Fruit fly (Drosophila melanogaster) whole organism, embryonic: Measurements from ENCODE around the gene CG16965.

Experiments
- Bteb2 ChIP-seq: fragments of 200-800 bp; sonication (Bioruptor generic); optimal IDR thresholded peaks from 2 replicates; lab custom pipeline; 2016; ENCODE audit warnings: missing biosample characterization, missing genetic modification characterization
- CG11723 ChIP-seq: fragments of 200-800 bp; sonication (Bioruptor generic); optimal IDR thresholded peaks from 2 replicates; lab custom pipeline; 2017; ENCODE audit warnings: missing biosample characterization, mild to moderate bottlenecking, missing genetic modification characterization
- CG12104 ChIP-seq: fragments of 200-800 bp; sonication (Bioruptor generic); optimal IDR thresholded peaks from 3 replicates; lab custom pipeline; 2016; ENCODE audit warnings: missing biosample characterization, missing genetic modification characterization
- CG12299 ChIP-seq: fragments of 200-800 bp; sonication (Bioruptor generic); optimal IDR thresholded peaks from 2 replicates; lab custom pipeline; 2018; ENCODE audit warnings: missing biosample characterization, mild to moderate bottlenecking, missing genetic modification characterization
- CG15514 ChIP-seq: fragments of 200-800 bp; sonication (Bioruptor generic); optimal IDR thresholded peaks from 3 replicates; lab custom pipeline; 2017; ENCODE audit warnings: missing biosample characterization, missing genetic modification characterization, mild to moderate bottlenecking, moderate library complexity, missing genetic modification reagents
- CG16815 ChIP-seq: fragments of 200-800 bp; sonication (Bioruptor generic); optimal IDR thresholded peaks from 3 replicates; lab custom pipeline; 2017; ENCODE audit warnings: missing biosample characterization, mild to moderate bottlenecking, missing genetic modification characterization
- CG17802 ChIP-seq: fragments of 200-800 bp; sonication (Bioruptor generic); optimal IDR thresholded peaks from 2 replicates; lab custom pipeline; 2018; ENCODE audit warnings: missing biosample characterization, mild to moderate bottlenecking, missing genetic modification characterization, moderate library complexity
- CG34224 ChIP-seq: fragments of 200-800 bp; sonication (Bioruptor generic); IDR thresholded peaks from 3 replicates; pipeline ENCODE4 v1.3.6; 2022; ENCODE audit warnings: missing biosample characterization, missing genetic modification characterization; ENCODE audit not compliant: partially characterized antibody
- CG3847 ChIP-seq: fragments of 200-800 bp; sonication (Bioruptor generic); IDR thresholded peaks from 2 replicates; pipeline ENCODE4 v1.3.6; 2022; ENCODE audit warnings: missing biosample characterization, missing genetic modification characterization
- CG6175 ChIP-seq: fragments of 200-800 bp; sonication (Bioruptor generic); IDR thresholded peaks from 3 replicates; pipeline ENCODE4 v1.3.6; 2022; ENCODE audit warnings: missing biosample characterization, missing genetic modification characterization
- CG6765 ChIP-seq: fragments of 200-800 bp; sonication (Bioruptor generic); optimal IDR thresholded peaks from 3 replicates; lab custom pipeline; 2017; ENCODE audit warnings: missing biosample characterization, mild to moderate bottlenecking, missing genetic modification characterization
- CG9437 ChIP-seq: fragments of 200-800 bp; sonication (Bioruptor generic); optimal IDR thresholded peaks from 2 replicates; lab custom pipeline; 2018; ENCODE audit warnings: missing biosample characterization, mild to moderate bottlenecking, missing genetic modification characterization
- CG9609 ChIP-seq: fragments of 200-800 bp; sonication (Bioruptor generic); optimal IDR thresholded peaks from 3 replicates; lab custom pipeline; 2016; ENCODE audit warnings: missing biosample characterization, missing genetic modification characterization
- CG9817 ChIP-seq: fragments of 200-800 bp; sonication (Bioruptor generic); optimal IDR thresholded peaks from 2 replicates; lab custom pipeline; 2018; ENCODE audit warnings: missing biosample characterization, mild to moderate bottlenecking, missing genetic modification characterization, moderate library complexity
- D19B ChIP-seq: fragments of 200-800 bp; sonication (Bioruptor generic); optimal IDR thresholded peaks from 2 replicates; lab custom pipeline; 2017; ENCODE audit warnings: missing biosample characterization, mild to moderate bottlenecking, missing genetic modification characterization
- Dek ChIP-seq: fragments of 200-800 bp; sonication (Bioruptor generic); optimal IDR thresholded peaks from 3 replicates; lab custom pipeline; 2019; ENCODE audit warnings: missing biosample characterization, mild to moderate bottlenecking, missing genetic modification characterization, moderate library complexity
- Drgx ChIP-seq: fragments of 200-800 bp; sonication (Bioruptor generic); IDR thresholded peaks from 2 replicates; pipeline ENCODE4 v1.3.6; 2022; ENCODE audit warnings: missing biosample characterization, missing genetic modification characterization
- Eip74EF ChIP-seq, 2 experiments: fragments of 200-800 bp in 1 of 2; fragments of >200 bp in 1 of 2; sonication (Bioruptor generic) in 1 of 2; optimal IDR thresholded peaks; 2 replicates each; lab custom pipeline; 2017 to 2019; ENCODE audit warnings: missing biosample characterization in 2 of 2, missing genetic modification characterization in 2 of 2, mild to moderate bottlenecking in 1 of 2, moderate library complexity in 1 of 2
- Hand ChIP-seq: fragments of 200-800 bp; sonication (Bioruptor generic); optimal IDR thresholded peaks from 2 replicates; lab custom pipeline; 2017; ENCODE audit warnings: mild to moderate bottlenecking, missing biosample characterization, missing genetic modification reagents, missing genetic modification characterization
- HmgZ ChIP-seq: fragments of 200-800 bp; sonication (Bioruptor generic); optimal IDR thresholded peaks from 2 replicates; lab custom pipeline; 2018; ENCODE audit warnings: missing biosample characterization, mild to moderate bottlenecking, missing genetic modification characterization
- Lpt ChIP-seq: fragments of >200 bp; optimal IDR thresholded peaks from 2 replicates; lab custom pipeline; 2018; ENCODE audit warnings: missing biosample characterization, missing genetic modification characterization
- Nf-YA ChIP-seq: fragments of 200-800 bp; sonication (Bioruptor generic); IDR thresholded peaks from 2 replicates; pipeline ENCODE4 v1.3.6; 2022; ENCODE audit warnings: missing biosample characterization, missing genetic modification characterization
- Nf-YC ChIP-seq: fragments of 200-800 bp; optimal IDR thresholded peaks from 3 replicates; lab custom pipeline; 2019; ENCODE audit warnings: missing biosample characterization, mild to moderate bottlenecking, missing genetic modification characterization, moderate library complexity
- Ptx1 ChIP-seq: fragments of 200-800 bp; sonication (Bioruptor generic); IDR thresholded peaks from 2 replicates; pipeline ENCODE4 v1.3.6; 2022; ENCODE audit warnings: missing biosample characterization, missing genetic modification characterization
- Rfx ChIP-seq: fragments of 200-800 bp; sonication (Bioruptor generic); IDR thresholded peaks from 2 replicates; pipeline ENCODE4 v1.3.6; 2022; ENCODE audit warnings: missing biosample characterization, missing genetic modification characterization
- Sry-β ChIP-seq: fragments of 200-800 bp; sonication (Bioruptor generic); optimal IDR thresholded peaks from 2 replicates; lab custom pipeline; 2018; ENCODE audit warnings: missing biosample characterization, mild to moderate bottlenecking, missing genetic modification characterization, moderate library complexity
- Taf1 ChIP-seq: fragments of 200-800 bp; sonication (Bioruptor generic); IDR thresholded peaks from 2 replicates; pipeline ENCODE4 v1.3.6; 2022; ENCODE audit warnings: missing biosample characterization, missing genetic modification characterization
- Usf ChIP-seq: fragments of 200-800 bp; sonication (Bioruptor generic); optimal IDR thresholded peaks from 2 replicates; lab custom pipeline; 2017; ENCODE audit warnings: missing genotype, missing biosample characterization, missing genetic modification characterization
- Vsx1 ChIP-seq: fragments of 200-800 bp; sonication (Bioruptor generic); optimal IDR thresholded peaks from 2 replicates; lab custom pipeline; 2017; ENCODE audit warnings: missing biosample characterization, mild to moderate bottlenecking, missing genetic modification characterization, missing genetic modification reagents
- Xbp1 ChIP-seq: fragments of 200-800 bp; sonication (Bioruptor generic); optimal IDR thresholded peaks from 3 replicates; lab custom pipeline; 2016; ENCODE audit warnings: missing biosample characterization, mild to moderate bottlenecking, missing genetic modification characterization
- amos ChIP-seq: fragments of 200-800 bp; sonication (Bioruptor generic); IDR thresholded peaks from 2 replicates; pipeline ENCODE4 v1.3.6; 2022; ENCODE audit warnings: missing biosample characterization, missing genetic modification characterization; ENCODE audit not compliant: partially characterized antibody
- ara ChIP-seq: fragments of 200-800 bp; sonication (Bioruptor generic); IDR thresholded peaks from 2 replicates; pipeline ENCODE4 v1.3.6; 2022; ENCODE audit warnings: missing biosample characterization, missing genetic modification characterization
- bab2 ChIP-seq: fragments of 200-800 bp; sonication (Bioruptor generic); optimal IDR thresholded peaks from 2 replicates; lab custom pipeline; 2016; ENCODE audit warnings: missing biosample characterization, missing genetic modification characterization
- chm ChIP-seq: fragments of 200-800 bp; sonication (Bioruptor generic); IDR thresholded peaks from 2 replicates; pipeline ENCODE4 v1.3.6; 2022; ENCODE audit warnings: missing biosample characterization, missing genetic modification characterization
- crp ChIP-seq, 2 experiments: fragments of 200-800 bp; sonication (Bioruptor generic); optimal IDR thresholded peaks; 2 replicates in 1 of 2; 3 replicates in 1 of 2; lab custom pipeline; 2017; ENCODE audit warnings: missing biosample characterization in 2 of 2, missing genetic modification characterization in 2 of 2, mild to moderate bottlenecking in 1 of 2, moderate library complexity in 1 of 2
- gsb ChIP-seq: fragments of 200-800 bp; sonication (Bioruptor generic); IDR thresholded peaks from 2 replicates; pipeline ENCODE4 v1.3.6; 2022; ENCODE audit warnings: missing biosample characterization, missing genetic modification characterization
- ind ChIP-seq: fragments of 200-800 bp; sonication (Bioruptor generic); optimal IDR thresholded peaks from 3 replicates; lab custom pipeline; 2016; ENCODE audit warnings: missing biosample characterization, missing genetic modification characterization
- klu ChIP-seq: fragments of 200-800 bp; sonication (Bioruptor generic); IDR thresholded peaks from 2 replicates; pipeline ENCODE4 v1.3.6; 2022; ENCODE audit warnings: missing biosample characterization, missing genetic modification characterization
- mld ChIP-seq: fragments of 200-800 bp; sonication (Bioruptor generic); IDR thresholded peaks from 3 replicates; pipeline ENCODE4 v1.3.6; 2022; ENCODE audit warnings: missing biosample characterization, missing genetic modification characterization; ENCODE audit not compliant: partially characterized antibody
- prd ChIP-seq, 3 experiments: fragments of >200 bp in 2 of 3; fragments of 200-800 bp in 1 of 3; sonication (Bioruptor generic) in 1 of 3; optimal IDR thresholded peaks in 2 of 3; IDR thresholded peaks in 1 of 3; 2 replicates in 2 of 3; 3 replicates in 1 of 3; pipeline versions ENCODE4 v1.3.6 to Lab custom; 2017 to 2022; ENCODE audit warnings: missing biosample characterization in 1 of 3, missing genetic modification characterization in 1 of 3
- row ChIP-seq: fragments of 200-800 bp; sonication (Bioruptor generic); IDR thresholded peaks from 3 replicates; pipeline ENCODE4 v1.3.6; 2022; ENCODE audit warnings: missing biosample characterization, missing genetic modification characterization
- sc ChIP-seq, 3 experiments: fragments of >200 bp in 2 of 3; fragments of 200-800 bp in 1 of 3; sonication (Bioruptor generic) in 1 of 3; optimal IDR thresholded peaks; 2 replicates in 2 of 3; 3 replicates in 1 of 3; lab custom pipeline; 2017; ENCODE audit warnings: mild to moderate bottlenecking in 1 of 3, missing biosample characterization in 1 of 3, missing genetic modification characterization in 1 of 3, missing genetic modification reagents in 1 of 3
- sd ChIP-seq: fragments of 200-800 bp; sonication (Bioruptor generic); optimal IDR thresholded peaks from 3 replicates; lab custom pipeline; 2018; ENCODE audit warnings: missing biosample characterization, mild to moderate bottlenecking, missing genetic modification characterization, moderate library complexity
- sens ChIP-seq: fragments of 200-800 bp; sonication (Bioruptor generic); peaks from one replicate; lab custom pipeline; 2016; ENCODE audit warnings: missing biosample characterization, missing genetic modification characterization
- sima ChIP-seq: fragments of 200-800 bp; sonication (Bioruptor generic); optimal IDR thresholded peaks from 2 replicates; lab custom pipeline; 2016; ENCODE audit warnings: missing biosample characterization, missing genetic modification characterization
- tap ChIP-seq: fragments of 200-800 bp; optimal IDR thresholded peaks from 3 replicates; lab custom pipeline; 2019; ENCODE audit warnings: missing biosample characterization, mild to moderate bottlenecking, missing genetic modification characterization, moderate library complexity
- tio ChIP-seq: fragments of 200-800 bp; sonication (Bioruptor generic); optimal IDR thresholded peaks from 2 replicates; lab custom pipeline; 2017; ENCODE audit warnings: missing biosample characterization, missing genetic modification characterization, inconsistent platforms
- tup ChIP-seq: fragments of 200-800 bp; sonication (Bioruptor generic); optimal IDR thresholded peaks from 2 replicates; lab custom pipeline; 2016; ENCODE audit warnings: missing biosample characterization, mild to moderate bottlenecking, missing genetic modification characterization, moderate library complexity
- zf30C ChIP-seq: fragments of 200-800 bp; sonication (Bioruptor generic); optimal IDR thresholded peaks from 3 replicates; lab custom pipeline; 2018; ENCODE audit warnings: missing biosample characterization, mild to moderate bottlenecking, missing genetic modification characterization
- zfh1 ChIP-seq: fragments of 200-800 bp; sonication (Bioruptor generic); IDR thresholded peaks from 3 replicates; pipeline ENCODE4 v1.3.6; 2022; ENCODE audit warnings: missing biosample characterization, missing genetic modification characterization

CG16965 gene

DNA sequence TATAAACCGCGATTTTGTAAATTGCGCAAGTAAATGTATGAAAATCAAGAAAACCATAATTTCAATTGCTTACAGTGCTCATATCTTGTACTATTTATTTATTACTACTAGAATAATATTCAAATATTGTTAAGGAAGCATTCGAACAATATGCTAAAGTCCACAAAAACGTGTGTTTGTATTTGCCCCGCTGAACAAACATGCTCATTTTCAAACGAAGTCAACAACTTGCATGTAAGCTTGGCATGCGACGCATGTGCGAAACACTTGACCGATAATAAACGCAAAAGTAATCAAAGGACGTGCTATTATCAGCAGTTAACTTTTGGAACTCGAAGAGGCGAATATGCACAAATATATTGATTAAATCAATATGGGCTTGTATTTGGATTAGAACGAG, 39.8 kb downstream of the CG16965 start (continued):
- TF ChIP-seq Eip74EF (GFP tag; optimal IDR thresholded peaks at IDR 0.05; lab: Kevin White, UChicago) (peak in 1 of 2 experiments; percentile 79), HmgZ (tag; lab: Kevin White, UChicago) (peak; percentile 60), Bteb2 (peak; percentile 33), Nf-YC (tag; lab: Kevin White, UChicago) (no peak), Nf-YA (GFP tag; lab: Robert Waterston, UW) (no peak), tap (tag; lab: Kevin White, UChicago) (peak; percentile 41), klu (GFP tag; lab: Robert Waterston, UW) (no peak), CG16815 (GFP tag; lab: Kevin White, UChicago) (no peak), zf30C (GFP tag; lab: Kevin White, UChicago) (no peak), gsb (GFP tag; lab: Robert Waterston, UW) (no peak), CG12299 (tag; lab: Kevin White, UChicago) (peak; percentile 89), CG9817 (tag; lab: Kevin White, UChicago) (peak; percentile 29), Rfx (GFP tag; lab: Robert Waterston, UW) (peak; percentile 74; the same call in 1 of the 2 replicates), Xbp1 (GFP tag; lab: Kevin White, UChicago) (no peak), CG3847 (GFP tag; lab: Robert Waterston, UW) (no peak), ara (peak; percentile 19; the same call in 1 of the 2 replicates), Vsx1 (peak; percentile 81), bab2 (GFP tag; lab: Kevin White, UChicago) (peak; percentile 84), sc (optimal IDR thresholded peaks at IDR 0.05; lab: Kevin White, UChicago) (no peak), sc (GFP tag; optimal IDR thresholded peaks at IDR 0.05; lab: Kevin White, UChicago) (peak; percentile 80), amos (GFP tag; lab: Robert Waterston, UW) (no peak), crp (GFP tag; optimal IDR thresholded peaks at IDR 0.05; lab: Kevin White, UChicago) (no peak), CG9609 (GFP tag; lab: Kevin White, UChicago) (peak; percentile 9), sd (tag; lab: Kevin White, UChicago) (no peak), tup (GFP tag; lab: Kevin White, UChicago) (peak; percentile 70), CG12104 (GFP tag; lab: Kevin White, UChicago) (peak; percentile 32), Lpt (GFP tag; lab: Kevin White, UChicago) (no peak), Dek (tag; lab: Kevin White, UChicago) (peak; percentile 68), sima (no peak), D19B (no peak), CG15514 (GFP tag; lab: Kevin White, UChicago) (peak; percentile 75), Ptx1 (GFP tag; lab: Robert Waterston, UW) (no peak), CG9437 (GFP tag; lab: Kevin White, UChicago) (no peak), Taf1 (no peak), CG11723 (GFP tag; lab: Kevin White, UChicago) (peak; percentile 42), ind (GFP tag; lab: Kevin White, UChicago) (no peak), prd (optimal IDR thresholded peaks at IDR 0.05; lab: Kevin White, UChicago) (no peak), prd (GFP tag; IDR thresholded peaks at IDR 0.05; lab: Robert Waterston, UW) (peak; percentile 51; the same call in 2 of the 3 replicates), tio (GFP tag; lab: Kevin White, UChicago) (no peak), CG6175 (no peak), Sry-β (no peak), chm (GFP tag; lab: Robert Waterston, UW) (no peak), Drgx (GFP tag; lab: Robert Waterston, UW) (no peak), Hand (GFP tag; lab: Kevin White, UChicago) (peak; percentile 42), row (GFP tag; lab: Robert Waterston, UW) (no peak), mld (GFP tag; lab: Robert Waterston, UW) (no peak), CG17802 (tag; lab: Kevin White, UChicago) (peak; percentile 15), sens (GFP tag; lab: Kevin White, UChicago) (peak; percentile 96), zfh1 (GFP tag; lab: Robert Waterston, UW) (peak; percentile 46; the same call in 2 of the 3 replicates), CG34224 (no peak), CG6765 (no peak), Usf (GFP tag; lab: Kevin White, UChicago) (no peak)
